Fruit fly (Drosophila melanogaster): ENCODE measurements around the gene CG15484.

- TF ChIP-seq CG4496 (GFP tag; IDR thresholded peaks at IDR 0.05) (peak; percentile 30; the same call in 2 of the 3 replicates), Pif1B (GFP tag; optimal IDR thresholded peaks at IDR 0.05) (no peak), CG12605 (GFP tag; IDR thresholded peaks at IDR 0.05) (no peak), CG17806 (tag; optimal IDR thresholded peaks at IDR 0.05) (no peak)
Observed at dm6 chr2L:12719712-12720429, 12.4 kb upstream of the CG15484 start.
